Worm (Caenorhabditis elegans): Measurements from ENCODE around the gene Y42G9A.1.

Y42G9A.1 gene

ce11 chrIII:6116981-6117380 lies 32.8 kb upstream of the Y42G9A.1 start (continued):
- TF ChIP-seq lsy-2 (tag; optimal IDR thresholded peaks at IDR 0.05) (peak in 1 of 2 experiments; percentile 20), zip-11 (GFP tag; IDR thresholded peaks at IDR 0.05) (no peak), set-16 (GFP tag; IDR thresholded peaks at IDR 0.05) (no peak), ces-1 (GFP tag; optimal IDR thresholded peaks at IDR 0.05) (no peak), ctbp-1 (GFP tag; IDR thresholded peaks at IDR 0.05) (no peak), F37D6.2 (tag; optimal IDR thresholded peaks at IDR 0.05) (no peak), snpc-1.2 (GFP tag; IDR thresholded peaks at IDR 0.05) (no peak), ceh-82 (tag; optimal IDR thresholded peaks at IDR 0.05) (no peak), unc-130 (GFP tag; optimal IDR thresholded peaks at IDR 0.05) (no peak), T20F7.1 (GFP tag; optimal IDR thresholded peaks at IDR 0.05) (peak; percentile 7), pqm-1 (tag; optimal IDR thresholded peaks at IDR 0.05) (peak; percentile 96), zfp-2 (tag; optimal IDR thresholded peaks at IDR 0.05) (no peak), spr-3 (GFP tag; optimal IDR thresholded peaks at IDR 0.05) (no peak)

ce11 chrIII:6118320-6118719 lies 31.4 kb upstream of the Y42G9A.1 start, which contains the start of gene kin-18:
TSS of gene kin-18 (plus strand) at chrIII:6118620.
- TF ChIP-seq aha-1 (tag), result peak; percentile 21
- no peak for TF ChIP-seq lin-13 (GFP tag; optimal IDR thresholded peaks at IDR 0.05)
- no peak for TF ChIP-seq lin-15B (tag; optimal IDR thresholded peaks at IDR 0.05)
- TF ChIP-seq spr-3 (GFP tag; optimal IDR thresholded peaks at IDR 0.05), result no peak
- no peak for TF ChIP-seq vab-7 (GFP tag; IDR thresholded peaks at IDR 0.05)

- TF ChIP-seq unc-39 (tag; optimal IDR thresholded peaks at IDR 0.05) (no peak), Y48G9A.11 (GFP tag; IDR thresholded peaks at IDR 0.05) (no peak), tag-97 (GFP tag; IDR thresholded peaks at IDR 0.05) (no peak), unc-62 (GFP tag; optimal IDR thresholded peaks at IDR 0.05 in 1 of 2) (peak in 1 of 2 experiments; percentile 71), unc-62 (tag; optimal IDR thresholded peaks at IDR 0.05) (no peak), cey-2 (tag; optimal IDR thresholded peaks at IDR 0.05; ENCODE audit: borderline replicate concordance, insufficient read depth) (no peak)
Measured at ce11 chrIII:6120990-6121389, 28.8 kb upstream of the Y42G9A.1 start.

ce11 chrIII:6123647-6124046 lies 26.1 kb upstream of the Y42G9A.1 start:
- TF ChIP-seq D1046.2 (GFP tag; IDR thresholded peaks at IDR 0.05) (0 out of 2 replicates have a peak, but pooled peaks have one; percentile 57), nhr-42 (GFP tag; IDR thresholded peaks at IDR 0.05) (0 out of 2 replicates have a peak, but pooled peaks have one; percentile 55), madf-5 (GFP tag; IDR thresholded peaks at IDR 0.05) (peak; percentile 35 to 52; a peak in 1 of 4 replicates), nhr-77 (tag; optimal IDR thresholded peaks at IDR 0.05) (no peak), F26F4.8 (GFP tag; conservative IDR thresholded peaks at IDR 0.05) (no peak), zfp-2 (tag; optimal IDR thresholded peaks at IDR 0.05) (no peak), nhr-237 (tag; optimal IDR thresholded peaks at IDR 0.05) (no peak), aly-2 (tag; optimal IDR thresholded peaks at IDR 0.05) (no peak), daf-16 (GFP tag; optimal IDR thresholded peaks at IDR 0.05) (peak in 1 of 2 experiments; percentile 39), daf-16 (tag; optimal IDR thresholded peaks at IDR 0.05) (no peak), tra-1 (GFP tag; IDR thresholded peaks at IDR 0.05) (0 out of 2 replicates have a peak, but pooled peaks have one; percentile 3), skn-1 (tag; optimal IDR thresholded peaks at IDR 0.05) (no peak), daf-12 (tag; optimal IDR thresholded peaks at IDR 0.05) (no peak), Y48G9A.11 (GFP tag; IDR thresholded peaks at IDR 0.05) (peak; percentile 64; the same call in 1 of the 2 replicates), ZK337.2 (GFP tag; IDR thresholded peaks at IDR 0.05) (no peak), vab-7 (GFP tag; IDR thresholded peaks at IDR 0.05) (no peak), pha-4 (GFP tag; IDR thresholded peaks at IDR 0.05) (no peak), pha-4 (tag; optimal IDR thresholded peaks at IDR 0.05) (no peak), zip-2 (tag; optimal IDR thresholded peaks at IDR 0.05) (no peak), nhr-76 (tag; optimal IDR thresholded peaks at IDR 0.05) (no peak), nhr-41 (GFP tag; IDR thresholded peaks at IDR 0.05) (no peak), cey-2 (tag; optimal IDR thresholded peaks at IDR 0.05; ENCODE audit: borderline replicate concordance, insufficient read depth) (no peak), dve-1 (tag; optimal IDR thresholded peaks at IDR 0.05; ENCODE audit: insufficient read depth) (no peak), mxl-3 (GFP tag; optimal IDR thresholded peaks at IDR 0.05) (no peak), nhr-102 (tag; optimal IDR thresholded peaks at IDR 0.05) (no peak), hif-1 (tag; optimal IDR thresholded peaks at IDR 0.05) (peak in 1 of 2 experiments; percentile 30), lin-1 (GFP tag; IDR thresholded peaks at IDR 0.05) (no peak), lin-29 (GFP tag; IDR thresholded peaks at IDR 0.05) (no peak), ceh-62 (tag; optimal IDR thresholded peaks at IDR 0.05) (no peak)

Measured in whole organism, L4 larva.